Fruit fly (Drosophila melanogaster) whole organism, embryonic: Measurements from ENCODE around the gene CG32712.

Experiments
- Atf3 ChIP-seq: fragments of 200-800 bp; sonication (Bioruptor generic); optimal IDR thresholded peaks from 3 replicates; lab custom pipeline; 2016; ENCODE audit warnings: missing biosample characterization, missing genetic modification characterization
- CG10209 ChIP-seq: fragments of 200-800 bp; sonication (Bioruptor generic); optimal IDR thresholded peaks from 3 replicates; lab custom pipeline; 2017; ENCODE audit warnings: missing biosample characterization, mild to moderate bottlenecking, missing genetic modification characterization, missing genetic modification reagents
- CG12071 ChIP-seq: fragments of 200-800 bp; sonication (Bioruptor generic); optimal IDR thresholded peaks from 3 replicates; lab custom pipeline; 2018; ENCODE audit warnings: missing biosample characterization, mild to moderate bottlenecking, missing genetic modification characterization
- CG15514 ChIP-seq: fragments of 200-800 bp; sonication (Bioruptor generic); optimal IDR thresholded peaks from 3 replicates; lab custom pipeline; 2017; ENCODE audit warnings: missing biosample characterization, missing genetic modification characterization, mild to moderate bottlenecking, moderate library complexity, missing genetic modification reagents
- CG1602 ChIP-seq: fragments of 200-800 bp; sonication (Bioruptor generic); optimal IDR thresholded peaks from 3 replicates; lab custom pipeline; 2016; ENCODE audit warnings: missing biosample characterization, missing genetic modification characterization
- CG17328 ChIP-seq: fragments of 200-800 bp; sonication (Bioruptor generic); IDR thresholded peaks from 2 replicates; pipeline ENCODE4 v1.3.6; 2022; ENCODE audit warnings: missing biosample characterization, missing genetic modification characterization
- CG18764 ChIP-seq: fragments of 200-800 bp; sonication (Bioruptor generic); optimal IDR thresholded peaks from 3 replicates; lab custom pipeline; 2016; ENCODE audit warnings: missing biosample characterization, missing genetic modification characterization
- CG2199 ChIP-seq: fragments of 200-800 bp; sonication (Bioruptor generic); IDR thresholded peaks from 3 replicates; pipeline ENCODE4 v1.3.6; 2022; ENCODE audit warnings: missing biosample characterization, missing genetic modification characterization
- CG2875 ChIP-seq: fragments of 200-800 bp; sonication (Bioruptor generic); optimal IDR thresholded peaks from 2 replicates; lab custom pipeline; 2017; ENCODE audit warnings: missing biosample characterization, mild to moderate bottlenecking, missing genetic modification characterization, missing genetic modification reagents
- CG30020 ChIP-seq: fragments of 200-800 bp; optimal IDR thresholded peaks from 2 replicates; lab custom pipeline; 2019; ENCODE audit warnings: missing biosample characterization, mild to moderate bottlenecking, missing genetic modification characterization, moderate library complexity
- CG3838 ChIP-seq: fragments of 200-800 bp; sonication (Bioruptor generic); optimal IDR thresholded peaks from 3 replicates; lab custom pipeline; 2016; ENCODE audit warnings: missing biosample characterization, missing genetic modification characterization
- CG4360 ChIP-seq: fragments of 200-800 bp; sonication (Bioruptor generic); IDR thresholded peaks from 2 replicates; pipeline ENCODE4 v1.3.6; 2022; ENCODE audit warnings: missing biosample characterization, missing genetic modification characterization
- CG4424 ChIP-seq: fragments of 200-800 bp; sonication (Bioruptor generic); optimal IDR thresholded peaks from 3 replicates; lab custom pipeline; 2016; ENCODE audit warnings: missing biosample characterization, missing genetic modification characterization
- CG6254 ChIP-seq: fragments of 200-800 bp; sonication (Bioruptor generic); optimal IDR thresholded peaks from 3 replicates; lab custom pipeline; 2017; ENCODE audit warnings: mild to moderate bottlenecking, missing biosample characterization, missing genetic modification reagents, missing genetic modification characterization
- CG7271 ChIP-seq: fragments of 200-800 bp; sonication (Bioruptor generic); optimal IDR thresholded peaks from 2 replicates; lab custom pipeline; 2018; ENCODE audit warnings: missing biosample characterization, mild to moderate bottlenecking, missing genetic modification characterization, moderate library complexity
- CG7745 ChIP-seq: fragments of 200-800 bp; sonication (Bioruptor generic); optimal IDR thresholded peaks from 2 replicates; lab custom pipeline; 2018; ENCODE audit warnings: missing biosample characterization, mild to moderate bottlenecking, missing genetic modification characterization, moderate library complexity
- CG8388 ChIP-seq: fragments of 200-800 bp; sonication (Bioruptor generic); optimal IDR thresholded peaks from 2 replicates; lab custom pipeline; 2019; ENCODE audit warnings: missing biosample characterization, mild to moderate bottlenecking, missing genetic modification characterization, moderate library complexity
- CkIIα-i1 ChIP-seq: fragments of 200-800 bp; sonication (Bioruptor generic); IDR thresholded peaks from 2 replicates; pipeline ENCODE4 v1.3.6; 2022; ENCODE audit warnings: missing biosample characterization, missing genetic modification characterization
- Fer1 ChIP-seq: fragments of 200-800 bp; sonication (Bioruptor generic); optimal IDR thresholded peaks from 2 replicates; lab custom pipeline; 2017; ENCODE audit warnings: missing biosample characterization, mild to moderate bottlenecking, missing genetic modification characterization
- Hand ChIP-seq: fragments of 200-800 bp; sonication (Bioruptor generic); optimal IDR thresholded peaks from 2 replicates; lab custom pipeline; 2017; ENCODE audit warnings: mild to moderate bottlenecking, missing biosample characterization, missing genetic modification reagents, missing genetic modification characterization
- Hr3 ChIP-seq: fragments of 200-800 bp; sonication (Bioruptor generic); optimal IDR thresholded peaks from 3 replicates; lab custom pipeline; 2016; ENCODE audit warnings: missing biosample characterization, missing genetic modification characterization
- MBD-R2 ChIP-seq: fragments of 200-800 bp; sonication (Bioruptor generic); IDR thresholded peaks from 2 replicates; pipeline ENCODE4 v1.3.6; 2022; ENCODE audit warnings: missing biosample characterization, missing genetic modification characterization
- Sox100B ChIP-seq: fragments of 200-800 bp; sonication (Bioruptor generic); optimal IDR thresholded peaks from 3 replicates; lab custom pipeline; 2018; ENCODE audit warnings: missing biosample characterization, mild to moderate bottlenecking, missing genetic modification characterization
- ato ChIP-seq: fragments of 200-800 bp; sonication (Bioruptor generic); IDR thresholded peaks from 2 replicates; pipeline ENCODE4 v1.3.6; 2022; ENCODE audit warnings: missing biosample characterization, missing genetic modification characterization; ENCODE audit not compliant: partially characterized antibody
- btn ChIP-seq: fragments of 200-800 bp; sonication (Bioruptor generic); optimal IDR thresholded peaks from 2 replicates; lab custom pipeline; 2016; ENCODE audit warnings: missing biosample characterization, missing genetic modification characterization
- cad ChIP-seq: fragments of >200 bp; optimal IDR thresholded peaks from 2 replicates; lab custom pipeline; 2017; ENCODE audit warnings: missing biosample characterization, missing genetic modification characterization
- cas ChIP-seq: fragments of 200-800 bp; sonication (Bioruptor generic); IDR thresholded peaks from 2 replicates; pipeline ENCODE4 v1.3.6; 2022; ENCODE audit warnings: missing biosample characterization, missing genetic modification characterization
- cg ChIP-seq: fragments of 200-800 bp; sonication (Bioruptor generic); optimal IDR thresholded peaks from 3 replicates; lab custom pipeline; 2019; ENCODE audit warnings: missing biosample characterization, mild to moderate bottlenecking, missing genetic modification characterization, moderate library complexity
- dmrt11E ChIP-seq: fragments of 200-800 bp; sonication (Bioruptor generic); optimal IDR thresholded peaks from 3 replicates; lab custom pipeline; 2018; ENCODE audit warnings: missing biosample characterization, mild to moderate bottlenecking, missing genetic modification characterization, moderate library complexity
- esg ChIP-seq: fragments of 200-800 bp; sonication (Bioruptor generic); conservative IDR thresholded peaks from 2 replicates; pipeline ENCODE4 v1.3.6; 2022; ENCODE audit warnings: missing biosample characterization, missing genetic modification characterization
- fd64A ChIP-seq: fragments of 200-800 bp; sonication (Bioruptor generic); optimal IDR thresholded peaks from 3 replicates; lab custom pipeline; 2018; ENCODE audit warnings: missing biosample characterization, mild to moderate bottlenecking, missing genetic modification characterization
- grn ChIP-seq: fragments of 200-800 bp; sonication (Bioruptor generic); optimal IDR thresholded peaks from 3 replicates; lab custom pipeline; 2017; ENCODE audit warnings: missing biosample characterization, missing genetic modification characterization
- gt ChIP-seq: fragments of 200-800 bp; sonication (Bioruptor generic); IDR thresholded peaks from 2 replicates; pipeline ENCODE4 v1.3.6; 2022; ENCODE audit warnings: missing biosample characterization, missing genetic modification characterization
- her ChIP-seq: fragments of 200-800 bp; sonication (Bioruptor generic); optimal IDR thresholded peaks from 2 replicates; lab custom pipeline; 2016; ENCODE audit warnings: missing biosample characterization, missing genetic modification characterization
- hth ChIP-seq: fragments of >200 bp; optimal IDR thresholded peaks from 2 replicates; lab custom pipeline; 2017; ENCODE audit warnings: inconsistent platforms
- kay ChIP-seq: fragments of 200-800 bp; sonication (Bioruptor generic); optimal IDR thresholded peaks from 2 replicates; lab custom pipeline; 2016; ENCODE audit warnings: missing biosample characterization, missing genetic modification characterization
- ken ChIP-seq: fragments of 200-800 bp; sonication (Bioruptor generic); IDR thresholded peaks from 3 replicates; pipeline ENCODE4 v1.3.6; 2022; ENCODE audit warnings: missing biosample characterization, missing genetic modification characterization
- lbe ChIP-seq: fragments of 200-800 bp; sonication (Bioruptor generic); optimal IDR thresholded peaks from 2 replicates; lab custom pipeline; 2016; ENCODE audit warnings: missing biosample characterization, mild to moderate bottlenecking, missing genetic modification characterization
- mam ChIP-seq: fragments of 200-800 bp; sonication (Bioruptor generic); optimal IDR thresholded peaks from 3 replicates; lab custom pipeline; 2016; ENCODE audit warnings: missing biosample characterization, missing genetic modification characterization
- nau ChIP-seq: fragments of 200-800 bp; sonication (Bioruptor generic); optimal IDR thresholded peaks from 3 replicates; lab custom pipeline; 2017; ENCODE audit warnings: missing biosample characterization, mild to moderate bottlenecking, missing genetic modification characterization, missing genetic modification reagents
- nmo ChIP-seq: fragments of 200-800 bp; sonication (Bioruptor generic); optimal IDR thresholded peaks from 2 replicates; lab custom pipeline; 2018; ENCODE audit warnings: missing biosample characterization, mild to moderate bottlenecking, missing genetic modification characterization, moderate library complexity
- odd ChIP-seq: fragments of 200-800 bp; sonication (Bioruptor generic); optimal IDR thresholded peaks from 2 replicates; lab custom pipeline; 2017; ENCODE audit warnings: missing biosample characterization, mild to moderate bottlenecking, missing genetic modification characterization
- pb ChIP-seq: fragments of 200-800 bp; sonication (Bioruptor generic); optimal IDR thresholded peaks from 3 replicates; lab custom pipeline; 2016; ENCODE audit warnings: missing biosample characterization, missing genetic modification characterization
- pho ChIP-seq: fragments of 200-800 bp; sonication (Bioruptor generic); optimal IDR thresholded peaks from 2 replicates; lab custom pipeline; 2016; ENCODE audit warnings: missing biosample characterization, missing genetic modification characterization
- scrt ChIP-seq: fragments of 200-800 bp; sonication (Bioruptor generic); optimal IDR thresholded peaks from 2 replicates; lab custom pipeline; 2018; ENCODE audit warnings: missing biosample characterization, mild to moderate bottlenecking, missing genetic modification characterization, moderate library complexity
- slp2 ChIP-seq: fragments of 200-800 bp; sonication (Bioruptor generic); optimal IDR thresholded peaks from 2 replicates; lab custom pipeline; 2016; ENCODE audit warnings: missing biosample characterization, missing genetic modification characterization
- ssp ChIP-seq: fragments of 200-800 bp; sonication (Bioruptor generic); IDR thresholded peaks from 2 replicates; pipeline ENCODE4 v1.3.6; 2022; ENCODE audit warnings: missing biosample characterization, missing genetic modification characterization
- sug ChIP-seq: fragments of 200-800 bp; optimal IDR thresholded peaks from 2 replicates; lab custom pipeline; 2019; ENCODE audit warnings: missing biosample characterization, mild to moderate bottlenecking, missing genetic modification characterization, moderate library complexity
- tin ChIP-seq: fragments of 200-800 bp; sonication (Bioruptor generic); optimal IDR thresholded peaks from 3 replicates; lab custom pipeline; 2016; ENCODE audit warnings: missing biosample characterization, missing genetic modification characterization
- tio ChIP-seq: fragments of 200-800 bp; sonication (Bioruptor generic); optimal IDR thresholded peaks from 2 replicates; lab custom pipeline; 2017; ENCODE audit warnings: missing biosample characterization, missing genetic modification characterization, inconsistent platforms
- zen2 ChIP-seq: fragments of 200-800 bp; sonication (Bioruptor generic); IDR thresholded peaks from 3 replicates; pipeline ENCODE4 v1.3.6; 2022; ENCODE audit warnings: missing biosample characterization, missing genetic modification characterization; ENCODE audit not compliant: partially characterized antibody

The CG32712 gene

dm6 chrX:8455019-8455555 is 21.5 kb upstream of the CG32712 start, which contains the start of gene org-1 (continued):
- TF ChIP-seq CG12071 (GFP tag; lab: Kevin White, UChicago) = peak; percentile 90
- TF ChIP-seq cad (GFP tag; lab: Kevin White, UChicago) = no peak
- peak; percentile 96 for TF ChIP-seq gt
- peak; percentile 87 for TF ChIP-seq sug (tag; lab: Kevin White, UChicago)
- peak; percentile 87 for TF ChIP-seq Fer1 (GFP tag; lab: Kevin White, UChicago)
- peak; percentile 87 for TF ChIP-seq CG18764
- TF ChIP-seq her (GFP tag; lab: Kevin White, UChicago) = peak; percentile 22
- peak; percentile 47 for TF ChIP-seq pb
- peak; percentile 77 for TF ChIP-seq CG30020 (tag; lab: Kevin White, UChicago)
- TF ChIP-seq CG6254 (GFP tag; lab: Kevin White, UChicago) = peak; percentile 92
- peak; percentile 85 for TF ChIP-seq kay
- TF ChIP-seq hth = no peak
- peak; percentile 92 for TF ChIP-seq cas
- peak; percentile 85 for TF ChIP-seq mam (GFP tag; lab: Kevin White, UChicago)
- peak; percentile 66 for TF ChIP-seq pho (GFP tag; lab: Kevin White, UChicago)
- peak; percentile 95 for TF ChIP-seq CG8388 (GFP tag; lab: Kevin White, UChicago)
- peak; percentile 76 for TF ChIP-seq slp2
- TF ChIP-seq lbe (GFP tag; lab: Kevin White, UChicago) = peak; percentile 58
- TF ChIP-seq dmrt11E (tag; lab: Kevin White, UChicago) = peak; percentile 98
- TF ChIP-seq nmo (GFP tag; lab: Kevin White, UChicago) = peak; percentile 97
- peak; percentile 86 for TF ChIP-seq Atf3 (GFP tag; lab: Kevin White, UChicago)
- TF ChIP-seq btn (GFP tag; lab: Kevin White, UChicago) = peak; percentile 67
- no peak for TF ChIP-seq zen2 (GFP tag; lab: Robert Waterston, UW)
- TF ChIP-seq odd (GFP tag; lab: Kevin White, UChicago) = peak; percentile 80
- TF ChIP-seq ken (GFP tag; lab: Robert Waterston, UW) = peak; percentile 98
- peak; percentile 51 for TF ChIP-seq grn (GFP tag; lab: Kevin White, UChicago)
- TF ChIP-seq Sox100B = peak; percentile 88
- TF ChIP-seq ato (GFP tag; lab: Robert Waterston, UW) = no peak
- TF ChIP-seq CG7271 (tag; lab: Kevin White, UChicago) = peak; percentile 79
- TF ChIP-seq ssp (GFP tag; lab: Robert Waterston, UW) = peak; percentile 93
- TF ChIP-seq CG7745 (tag; lab: Kevin White, UChicago) = peak; percentile 83
- peak; percentile 98 for TF ChIP-seq CG17328 (GFP tag; lab: Robert Waterston, UW)
- no peak for TF ChIP-seq cg
- TF ChIP-seq scrt (GFP tag; lab: Kevin White, UChicago) = peak; percentile 84
- TF ChIP-seq tio = peak; percentile 92
- TF ChIP-seq CG15514 (GFP tag; lab: Kevin White, UChicago) = peak; percentile 72
- peak; percentile 93 for TF ChIP-seq CG10209
- peak; percentile 96 for TF ChIP-seq CG1602 (GFP tag; lab: Kevin White, UChicago)
- peak; percentile 50 for TF ChIP-seq CG3838 (GFP tag; lab: Kevin White, UChicago)
- TF ChIP-seq tin (GFP tag; lab: Kevin White, UChicago) = peak; percentile 95
- TF ChIP-seq nau (GFP tag; lab: Kevin White, UChicago) = peak; percentile 86
- peak; percentile 92 for TF ChIP-seq CG2875 (GFP tag; lab: Kevin White, UChicago)
- peak; percentile 97 for TF ChIP-seq CG4424 (GFP tag; lab: Kevin White, UChicago)
- TF ChIP-seq CkIIα-i1 (GFP tag; lab: Robert Waterston, UW) = peak; percentile 76; the same call in 1 of the 2 replicates
- peak; percentile 89 for TF ChIP-seq MBD-R2 (GFP tag; lab: Robert Waterston, UW)
- peak; percentile 73 for TF ChIP-seq Hand (GFP tag; lab: Kevin White, UChicago)
- peak; percentile 94 for TF ChIP-seq Hr3
- peak; percentile 98 for TF ChIP-seq CG2199 (GFP tag; lab: Robert Waterston, UW)
- TF ChIP-seq CG4360 = peak; percentile 87
- peak; percentile 97 for TF ChIP-seq esg (GFP tag; lab: Robert Waterston, UW)
- TF ChIP-seq fd64A (GFP tag; lab: Kevin White, UChicago) = peak; percentile 92
